Worm (Caenorhabditis elegans) whole organism, L1 larva: Measurements from ENCODE around the gene dyf-7.

Source experiments
- F16B12.6 ChIP-seq: fragments of 150-350 bp; optimal IDR thresholded peaks from 2 replicates; lab custom pipeline; 2014; ENCODE audit warnings: missing biosample characterization, missing genetic modification characterization
- ama-1 ChIP-seq: fragments of 150-350 bp; optimal IDR thresholded peaks from 2 replicates; lab custom pipeline; 2014
- egl-13 ChIP-seq: sonication (generic microtip); optimal IDR thresholded peaks from 2 replicates; lab custom pipeline; 2016; ENCODE audit warnings: missing genotype, missing genetic modification reagents, missing genetic modification characterization, missing compliant biosample characterization
- elt-2 ChIP-seq: sonication (generic microtip); optimal IDR thresholded peaks from 2 replicates; lab custom pipeline; 2016; ENCODE audit warnings: missing genetic modification characterization, mild to moderate bottlenecking, inconsistent platforms, missing compliant biosample characterization, missing genetic modification reagents
- irx-1 ChIP-seq: sonication (generic microtip); optimal IDR thresholded peaks from 2 replicates; lab custom pipeline; 2016; ENCODE audit warnings: missing genetic modification characterization, missing compliant biosample characterization
- mdl-1 ChIP-seq, 2 experiments: fragments of 150-350 bp; optimal IDR thresholded peaks; 2 replicates each; lab custom pipeline; 2014 to 2017; ENCODE audit warnings: missing biosample characterization in 2 of 2, missing genetic modification characterization in 2 of 2, inconsistent platforms in 1 of 2
- nhr-11 ChIP-seq: fragments of 150-350 bp; optimal IDR thresholded peaks from 2 replicates; lab custom pipeline; 2014; ENCODE audit warnings: missing biosample characterization, missing genetic modification characterization
- nhr-28 ChIP-seq: fragments of 150-350 bp; optimal IDR thresholded peaks from 2 replicates; lab custom pipeline; 2014; ENCODE audit warnings: missing biosample characterization, missing genetic modification characterization
- sox-4 ChIP-seq: sonication (generic microtip); optimal IDR thresholded peaks from 2 replicates; lab custom pipeline; 2016; ENCODE audit warnings: missing genetic modification characterization, missing compliant biosample characterization
- sup-37 ChIP-seq: fragments of 200-800 bp; sonication (Bioruptor generic); optimal IDR thresholded peaks from 2 replicates; lab custom pipeline; 2018; ENCODE audit warnings: mild to moderate bottlenecking, missing genetic modification characterization, missing compliant biosample characterization
- unc-30 ChIP-seq: sonication (generic microtip); optimal IDR thresholded peaks from 2 replicates; lab custom pipeline; 2017; ENCODE audit warnings: missing biosample characterization, missing genetic modification characterization

ce11 chrX:9654232-9654631, 44.2 kb upstream of the dyf-7 start:
- TF ChIP-seq egl-13 (no peak), elt-2 (no peak), irx-1 (tag; lab: Kevin White, UChicago) (no peak), sup-37 (no peak), ama-1 (lab: Kevin White, UChicago) (no peak), mdl-1 (tag; optimal IDR thresholded peaks at IDR 0.05; lab: Kevin White, UChicago) (no peak), unc-30 (tag; lab: Kevin White, UChicago) (no peak), F16B12.6 (tag; lab: Kevin White, UChicago) (no peak), nhr-28 (tag; lab: Kevin White, UChicago) (no peak), sox-4 (no peak), nhr-11 (no peak)
